Worm (Caenorhabditis elegans): ENCODE results near the gene B0280.17.

B0280.17 gene

DNA sequence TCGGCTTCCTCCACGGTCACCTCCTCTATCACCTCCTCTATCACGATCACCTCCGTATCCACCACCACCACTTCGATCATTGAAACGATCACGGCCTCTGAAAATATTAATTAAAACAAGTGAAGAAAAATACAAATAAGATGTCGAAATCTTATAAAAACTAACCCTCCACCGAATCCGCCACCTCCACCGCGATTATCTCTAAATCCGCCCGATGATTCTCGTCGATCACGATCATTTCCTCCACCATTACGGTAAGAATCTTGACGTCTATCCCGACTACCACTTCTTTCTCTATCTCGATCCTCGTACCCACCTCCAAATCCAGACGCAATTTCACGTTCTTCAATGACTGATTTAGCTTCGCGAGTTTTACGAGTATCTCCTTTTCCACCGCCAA is 23.3 kb upstream of the B0280.17 start:
- TF ChIP-seq unc-62 (GFP tag; optimal IDR thresholded peaks at IDR 0.05 in 1 of 2) (peak in 1 of 2 experiments; percentile 64), unc-62 (tag; optimal IDR thresholded peaks at IDR 0.05) (no peak), ZK546.5 (tag; optimal IDR thresholded peaks at IDR 0.05) (no peak), aha-1 (tag) (peak; percentile 66)

ce11 chrIII:7158709-7159108 is 22.8 kb upstream of the B0280.17 start, which contains the start of gene nuo-4:
nuo-4 (minus strand) TSS chrIII:7158809.
- no peak for TF ChIP-seq spr-1 (tag; optimal IDR thresholded peaks at IDR 0.05)
- TF ChIP-seq ama-1 (optimal IDR thresholded peaks at IDR 0.05) = peak; percentile 28
- TF ChIP-seq lsy-2 (tag; optimal IDR thresholded peaks at IDR 0.05) = no peak
- TF ChIP-seq ztf-7 (tag; optimal IDR thresholded peaks at IDR 0.05) = no peak
- TF ChIP-seq attf-4 (tag; optimal IDR thresholded peaks at IDR 0.05) = no peak

ce11 chrIII:7155631-7156030 is 19.7 kb upstream of the B0280.17 start:
- TF ChIP-seq F37D6.2 (tag; optimal IDR thresholded peaks at IDR 0.05) (peak; percentile 80), lin-29 (GFP tag; IDR thresholded peaks at IDR 0.05) (0 out of 2 replicates have a peak, but pooled peaks have one; percentile 18), zip-2 (tag; optimal IDR thresholded peaks at IDR 0.05) (peak; percentile 59), nhr-48 (tag; optimal IDR thresholded peaks at IDR 0.05) (peak; percentile 93), hlh-30 (tag; optimal IDR thresholded peaks at IDR 0.05; ENCODE audit: insufficient read depth) (peak; percentile 98), unc-39 (tag; optimal IDR thresholded peaks at IDR 0.05) (no peak), egl-43 (GFP tag; IDR thresholded peaks at IDR 0.05) (peak; percentile 81), mdt-29 (GFP tag; IDR thresholded peaks at IDR 0.05) (peak; percentile 77), T26A8.4 (GFP tag; IDR thresholded peaks at IDR 0.05) (peak; percentile 89), aly-2 (tag; optimal IDR thresholded peaks at IDR 0.05) (no peak), ZK337.2 (GFP tag; IDR thresholded peaks at IDR 0.05) (no peak), unc-130 (GFP tag; optimal IDR thresholded peaks at IDR 0.05) (no peak), fos-1 (tag; optimal IDR thresholded peaks at IDR 0.05) (peak; percentile 57), mdl-1 (tag; optimal IDR thresholded peaks at IDR 0.05) (peak; percentile 99), dve-1 (tag; optimal IDR thresholded peaks at IDR 0.05; ENCODE audit: insufficient read depth) (peak; percentile 92), daf-12 (tag; optimal IDR thresholded peaks at IDR 0.05) (no peak), pqm-1 (tag; optimal IDR thresholded peaks at IDR 0.05) (peak; percentile 39), ceh-82 (tag; optimal IDR thresholded peaks at IDR 0.05) (no peak), snpc-4 (tag; optimal IDR thresholded peaks at IDR 0.05) (no peak), Y105C5A.15 (GFP tag; IDR thresholded peaks at IDR 0.05) (no peak), mes-2 (tag; optimal IDR thresholded peaks at IDR 0.05; ENCODE audit: poor library complexity, severe bottlenecking) (peak; percentile 85), ces-1 (GFP tag; optimal IDR thresholded peaks at IDR 0.05) (peak; percentile 13), Y48G9A.11 (GFP tag; IDR thresholded peaks at IDR 0.05) (no peak), F49E8.2 (tag; optimal IDR thresholded peaks at IDR 0.05; ENCODE audit: borderline replicate concordance) (no peak), lim-7 (GFP tag; IDR thresholded peaks at IDR 0.05) (no peak), dmd-6 (GFP tag; IDR thresholded peaks at IDR 0.05) (peak; percentile 90), attf-4 (tag; optimal IDR thresholded peaks at IDR 0.05) (no peak), Y75B8A.6 (GFP tag; IDR thresholded peaks at IDR 0.05) (no peak), zip-11 (GFP tag; IDR thresholded peaks at IDR 0.05) (no peak), lin-38 (GFP tag; IDR thresholded peaks at IDR 0.05) (peak; percentile 69), nhr-6 (tag; optimal IDR thresholded peaks at IDR 0.05) (peak; percentile 39), dmd-9 (GFP tag; IDR thresholded peaks at IDR 0.05) (peak; percentile 64; the same call in 1 of the 2 replicates), sdz-12 (GFP tag; optimal IDR thresholded peaks at IDR 0.05) (no peak), zag-1 (tag; optimal IDR thresholded peaks at IDR 0.05) (no peak), mxl-3 (GFP tag; optimal IDR thresholded peaks at IDR 0.05) (peak; percentile 66), mxl-2 (GFP tag; conservative IDR thresholded peaks at IDR 0.05) (no peak), rbr-2 (tag; optimal IDR thresholded peaks at IDR 0.05) (peak; percentile 92), nhr-10 (tag; optimal IDR thresholded peaks at IDR 0.05) (peak; percentile 75), skn-1 (tag; optimal IDR thresholded peaks at IDR 0.05) (no peak), nhr-237 (tag; optimal IDR thresholded peaks at IDR 0.05) (peak; percentile 2), lsy-2 (tag; optimal IDR thresholded peaks at IDR 0.05) (peak; percentile 88 to 90), jun-1 (tag; optimal IDR thresholded peaks at IDR 0.05) (peak; percentile 82), spr-1 (tag; optimal IDR thresholded peaks at IDR 0.05) (peak; percentile 77)
